Fruit fly (Drosophila melanogaster) whole organism, embryonic: ENCODE results near the gene Ing3.

ENCODE experiments used
- ATbp ChIP-seq: fragments of 200-800 bp; sonication (Bioruptor generic); optimal IDR thresholded peaks from 2 replicates; lab custom pipeline; 2017; ENCODE audit warnings: missing biosample characterization, mild to moderate bottlenecking, missing genetic modification characterization, missing genetic modification reagents
- Awh ChIP-seq: fragments of 200-800 bp; sonication (Bioruptor generic); IDR thresholded peaks from 2 replicates; pipeline ENCODE4, ENCODE4 v1.3.6; 2022; ENCODE audit warnings: missing biosample characterization, missing genetic modification characterization
- Blimp-1 ChIP-seq: fragments of 200-800 bp; sonication (Bioruptor generic); optimal IDR thresholded peaks from 3 replicates; lab custom pipeline; 2018; ENCODE audit warnings: missing biosample characterization, missing genetic modification characterization, mild to moderate bottlenecking, moderate library complexity, missing genetic modification reagents
- BtbVII ChIP-seq: fragments of 200-800 bp; sonication (Bioruptor generic); optimal IDR thresholded peaks from 3 replicates; lab custom pipeline; 2017; ENCODE audit warnings: missing biosample characterization, mild to moderate bottlenecking, missing genetic modification characterization
- CG11723 ChIP-seq: fragments of 200-800 bp; sonication (Bioruptor generic); optimal IDR thresholded peaks from 2 replicates; lab custom pipeline; 2017; ENCODE audit warnings: missing biosample characterization, mild to moderate bottlenecking, missing genetic modification characterization
- CG12071 ChIP-seq: fragments of 200-800 bp; sonication (Bioruptor generic); optimal IDR thresholded peaks from 3 replicates; lab custom pipeline; 2018; ENCODE audit warnings: missing biosample characterization, mild to moderate bottlenecking, missing genetic modification characterization
- CG12769 ChIP-seq: fragments of 200-800 bp; sonication (Bioruptor generic); optimal IDR thresholded peaks from 2 replicates; lab custom pipeline; 2019; ENCODE audit warnings: missing biosample characterization, mild to moderate bottlenecking, missing genetic modification characterization, moderate library complexity
- CG15601 ChIP-seq: fragments of 200-800 bp; sonication (Bioruptor generic); optimal IDR thresholded peaks from 3 replicates; lab custom pipeline; 2019; ENCODE audit warnings: missing biosample characterization, mild to moderate bottlenecking, missing genetic modification characterization, moderate library complexity
- CG16813 ChIP-seq: fragments of 200-800 bp; sonication (Bioruptor generic); IDR thresholded peaks from 3 replicates; pipeline ENCODE4 v1.3.6; 2022; ENCODE audit warnings: missing biosample characterization, missing genetic modification characterization; ENCODE audit not compliant: partially characterized antibody
- CG17361 ChIP-seq: fragments of 200-800 bp; sonication (Bioruptor generic); IDR thresholded peaks from 3 replicates; pipeline ENCODE4 v1.3.6; 2022; ENCODE audit warnings: missing biosample characterization, missing genetic modification characterization
- CG18262 ChIP-seq: fragments of 200-800 bp; optimal IDR thresholded peaks from 3 replicates; lab custom pipeline; 2019; ENCODE audit warnings: missing biosample characterization, mild to moderate bottlenecking, missing genetic modification characterization, moderate library complexity
- CG2202 ChIP-seq: fragments of 200-800 bp; sonication (Bioruptor generic); optimal IDR thresholded peaks from 2 replicates; lab custom pipeline; 2018; ENCODE audit warnings: missing biosample characterization, mild to moderate bottlenecking, missing genetic modification characterization
- CG30020 ChIP-seq: fragments of 200-800 bp; optimal IDR thresholded peaks from 2 replicates; lab custom pipeline; 2019; ENCODE audit warnings: missing biosample characterization, mild to moderate bottlenecking, missing genetic modification characterization, moderate library complexity
- CG32772 ChIP-seq: fragments of 200-800 bp; sonication (Bioruptor generic); IDR thresholded peaks from 2 replicates; pipeline ENCODE4 v1.3.6; 2022; ENCODE audit warnings: missing biosample characterization, missing genetic modification characterization
- CG34376 ChIP-seq: fragments of 200-800 bp; sonication (Bioruptor generic); optimal IDR thresholded peaks from 2 replicates; lab custom pipeline; 2018; ENCODE audit warnings: missing biosample characterization, mild to moderate bottlenecking, missing genetic modification characterization
- CG34422 ChIP-seq: fragments of 200-800 bp; sonication (Bioruptor generic); IDR thresholded peaks from 3 replicates; pipeline ENCODE4 v1.3.6; 2022; ENCODE audit warnings: missing biosample characterization, missing genetic modification characterization
- CG4360 ChIP-seq: fragments of 200-800 bp; sonication (Bioruptor generic); IDR thresholded peaks from 2 replicates; pipeline ENCODE4 v1.3.6; 2022; ENCODE audit warnings: missing biosample characterization, missing genetic modification characterization
- CG4707 ChIP-seq: fragments of 200-800 bp; sonication (Bioruptor generic); optimal IDR thresholded peaks from 2 replicates; lab custom pipeline; 2018; ENCODE audit warnings: missing biosample characterization, mild to moderate bottlenecking, missing genetic modification characterization, moderate library complexity
- CG6689 ChIP-seq: fragments of 200-800 bp; sonication (Bioruptor generic); IDR thresholded peaks from 2 replicates; pipeline ENCODE4 v1.3.6; 2022; ENCODE audit warnings: missing biosample characterization, missing genetic modification characterization
- CG6813 ChIP-seq: fragments of 200-800 bp; sonication (Bioruptor generic); optimal IDR thresholded peaks from 2 replicates; lab custom pipeline; 2017; ENCODE audit warnings: missing biosample characterization, missing genetic modification characterization, mild to moderate bottlenecking, moderate library complexity, missing genetic modification reagents
- CG7928 ChIP-seq: fragments of 200-800 bp; sonication (Bioruptor generic); optimal IDR thresholded peaks from 2 replicates; lab custom pipeline; 2017; ENCODE audit warnings: missing biosample characterization, mild to moderate bottlenecking, missing genetic modification characterization
- CG8765 ChIP-seq: fragments of 200-800 bp; sonication (Bioruptor generic); IDR thresholded peaks from 2 replicates; pipeline ENCODE4 v1.3.6; 2022; ENCODE audit warnings: missing biosample characterization, missing genetic modification characterization
- CG9727 ChIP-seq: fragments of 200-800 bp; sonication (Bioruptor generic); optimal IDR thresholded peaks from 3 replicates; lab custom pipeline; 2017; ENCODE audit warnings: missing biosample characterization, mild to moderate bottlenecking, missing genetic modification characterization
- CG9817 ChIP-seq: fragments of 200-800 bp; sonication (Bioruptor generic); optimal IDR thresholded peaks from 2 replicates; lab custom pipeline; 2018; ENCODE audit warnings: missing biosample characterization, mild to moderate bottlenecking, missing genetic modification characterization, moderate library complexity
- Camta ChIP-seq: fragments of 200-800 bp; sonication (Bioruptor generic); optimal IDR thresholded peaks from 2 replicates; lab custom pipeline; 2016; ENCODE audit warnings: missing biosample characterization, missing genetic modification characterization
- CkIIα-i1 ChIP-seq: fragments of 200-800 bp; sonication (Bioruptor generic); IDR thresholded peaks from 2 replicates; pipeline ENCODE4 v1.3.6; 2022; ENCODE audit warnings: missing biosample characterization, missing genetic modification characterization
- Drgx ChIP-seq: fragments of 200-800 bp; sonication (Bioruptor generic); IDR thresholded peaks from 2 replicates; pipeline ENCODE4 v1.3.6; 2022; ENCODE audit warnings: missing biosample characterization, missing genetic modification characterization
- HLH4C ChIP-seq: fragments of 200-800 bp; sonication (Bioruptor generic); IDR thresholded peaks from 3 replicates; pipeline ENCODE4 v1.3.6; 2022; ENCODE audit warnings: missing biosample characterization, missing genetic modification characterization; ENCODE audit not compliant: partially characterized antibody
- Oli ChIP-seq: fragments of 200-800 bp; sonication (Bioruptor generic); optimal IDR thresholded peaks from 2 replicates; lab custom pipeline; 2018; ENCODE audit warnings: missing biosample characterization, mild to moderate bottlenecking, missing genetic modification characterization, moderate library complexity
- Six4 ChIP-seq: fragments of 200-800 bp; sonication (Bioruptor generic); optimal IDR thresholded peaks from 2 replicates; lab custom pipeline; 2016; ENCODE audit warnings: missing biosample characterization, missing genetic modification characterization
- Sox102F ChIP-seq: fragments of 200-800 bp; sonication (Bioruptor generic); optimal IDR thresholded peaks from 2 replicates; lab custom pipeline; 2018; ENCODE audit warnings: missing biosample characterization, mild to moderate bottlenecking, missing genetic modification characterization, moderate library complexity
- Xbp1 ChIP-seq: fragments of 200-800 bp; sonication (Bioruptor generic); optimal IDR thresholded peaks from 3 replicates; lab custom pipeline; 2016; ENCODE audit warnings: missing biosample characterization, mild to moderate bottlenecking, missing genetic modification characterization
- ash1 ChIP-seq: fragments of 200-800 bp; sonication (Bioruptor generic); optimal IDR thresholded peaks from 2 replicates; lab custom pipeline; 2018; ENCODE audit warnings: missing biosample characterization, mild to moderate bottlenecking, missing genetic modification characterization
- btn ChIP-seq: fragments of 200-800 bp; sonication (Bioruptor generic); optimal IDR thresholded peaks from 2 replicates; lab custom pipeline; 2016; ENCODE audit warnings: missing biosample characterization, missing genetic modification characterization
- chinmo ChIP-seq: fragments of 200-800 bp; sonication (Bioruptor generic); IDR thresholded peaks from 4 replicates; pipeline ENCODE4 v1.3.6; 2022; ENCODE audit warnings: missing biosample characterization, missing genetic modification characterization; ENCODE audit not compliant: partially characterized antibody
- esg ChIP-seq: fragments of 200-800 bp; sonication (Bioruptor generic); conservative IDR thresholded peaks from 2 replicates; pipeline ENCODE4 v1.3.6; 2022; ENCODE audit warnings: missing biosample characterization, missing genetic modification characterization
- fd102C ChIP-seq: fragments of 200-800 bp; sonication (Bioruptor generic); optimal IDR thresholded peaks from 2 replicates; lab custom pipeline; 2018; ENCODE audit warnings: missing biosample characterization, mild to moderate bottlenecking, missing genetic modification characterization, moderate library complexity
- fu2 ChIP-seq: fragments of 200-800 bp; sonication (Bioruptor generic); optimal IDR thresholded peaks from 2 replicates; lab custom pipeline; 2016; ENCODE audit warnings: missing biosample characterization, missing genetic modification characterization
- gce ChIP-seq: fragments of 200-800 bp; sonication (Bioruptor generic); IDR thresholded peaks from 3 replicates; pipeline ENCODE4 v1.3.6; 2022; ENCODE audit warnings: missing biosample characterization, missing genetic modification characterization
- gcm2 ChIP-seq: fragments of 200-800 bp; sonication (Bioruptor generic); optimal IDR thresholded peaks from 2 replicates; lab custom pipeline; 2016; ENCODE audit warnings: missing biosample characterization, missing genetic modification characterization
- hth ChIP-seq: fragments of >200 bp; optimal IDR thresholded peaks from 2 replicates; lab custom pipeline; 2017; ENCODE audit warnings: inconsistent platforms
- lab ChIP-seq: fragments of 200-800 bp; sonication (Bioruptor generic); optimal IDR thresholded peaks from 3 replicates; lab custom pipeline; 2017; ENCODE audit warnings: missing biosample characterization, missing genetic modification characterization, mild to moderate bottlenecking, moderate library complexity, missing genetic modification reagents
- mld ChIP-seq: fragments of 200-800 bp; sonication (Bioruptor generic); IDR thresholded peaks from 3 replicates; pipeline ENCODE4 v1.3.6; 2022; ENCODE audit warnings: missing biosample characterization, missing genetic modification characterization; ENCODE audit not compliant: partially characterized antibody
- row ChIP-seq: fragments of 200-800 bp; sonication (Bioruptor generic); IDR thresholded peaks from 3 replicates; pipeline ENCODE4 v1.3.6; 2022; ENCODE audit warnings: missing biosample characterization, missing genetic modification characterization
- tll ChIP-seq, 2 experiments: fragments of 200-800 bp in 1 of 2; fragments of >200 bp in 1 of 2; sonication (Bioruptor generic) in 1 of 2; optimal IDR thresholded peaks; 2 replicates each; lab custom pipeline; 2017 to 2019; ENCODE audit warnings: missing biosample characterization in 2 of 2, missing genetic modification characterization in 2 of 2, mild to moderate bottlenecking in 1 of 2, moderate library complexity in 1 of 2
- trh ChIP-seq: fragments of 200-800 bp; sonication (Bioruptor generic); optimal IDR thresholded peaks from 2 replicates; lab custom pipeline; 2016; ENCODE audit warnings: missing biosample characterization, missing genetic modification characterization
- zen ChIP-seq: fragments of 200-800 bp; sonication (Bioruptor generic); optimal IDR thresholded peaks from 3 replicates; lab custom pipeline; 2018; ENCODE audit warnings: missing biosample characterization, mild to moderate bottlenecking, missing genetic modification characterization, moderate library complexity
- zf30C ChIP-seq: fragments of 200-800 bp; sonication (Bioruptor generic); optimal IDR thresholded peaks from 3 replicates; lab custom pipeline; 2018; ENCODE audit warnings: missing biosample characterization, mild to moderate bottlenecking, missing genetic modification characterization
- zfh1 ChIP-seq: fragments of 200-800 bp; sonication (Bioruptor generic); IDR thresholded peaks from 3 replicates; pipeline ENCODE4 v1.3.6; 2022; ENCODE audit warnings: missing biosample characterization, missing genetic modification characterization
- zfh2 ChIP-seq: fragments of 200-800 bp; sonication (Bioruptor generic); optimal IDR thresholded peaks from 2 replicates; lab custom pipeline; 2016; ENCODE audit warnings: missing biosample characterization, missing genetic modification characterization

Gene Ing3

DNA sequence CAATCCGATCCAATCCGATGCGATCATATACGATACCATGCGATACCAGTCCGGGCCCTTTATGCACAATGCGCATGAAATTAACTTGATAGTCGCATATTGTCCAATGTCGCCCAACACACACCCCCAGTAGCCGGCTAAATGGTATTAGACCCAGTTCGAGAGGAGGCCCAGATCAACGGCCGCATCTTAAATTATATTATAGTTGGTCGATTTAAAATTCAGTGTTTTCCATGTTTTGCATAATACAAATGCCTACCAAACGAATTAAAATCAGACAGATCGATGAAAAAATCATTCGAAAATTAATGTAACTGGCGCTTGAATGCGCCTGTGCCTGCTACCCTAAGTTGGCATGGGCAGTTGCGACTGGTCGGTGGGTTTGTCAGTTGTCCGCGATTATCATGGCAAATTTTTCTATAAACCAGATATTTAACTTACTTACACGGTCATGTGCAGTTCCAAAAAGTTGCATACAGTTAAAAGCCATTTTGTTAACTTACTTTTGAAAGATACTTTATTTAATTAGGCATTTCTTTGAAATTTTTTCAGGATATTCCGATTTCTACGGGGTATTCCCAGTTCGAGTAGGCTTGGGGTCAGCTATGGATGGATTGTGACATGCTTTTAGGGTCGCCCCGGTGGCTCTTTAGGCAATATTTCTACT, 17.1 kb upstream of the Ing3 start (continued):
- TF ChIP-seq mld = no peak
- TF ChIP-seq CG34376 = no peak
- no peak for TF ChIP-seq BtbVII (GFP tag; lab: Kevin White, UChicago)
- TF ChIP-seq CG16813 = no peak
- no peak for TF ChIP-seq gce (GFP tag; lab: Robert Waterston, UW)
- no peak for TF ChIP-seq zf30C (GFP tag; lab: Kevin White, UChicago)
- TF ChIP-seq CG9727 (GFP tag; lab: Kevin White, UChicago) = no peak
- no peak for TF ChIP-seq trh (GFP tag; lab: Kevin White, UChicago)
- no peak for TF ChIP-seq HLH4C (GFP tag; lab: Robert Waterston, UW)
- TF ChIP-seq Six4 (GFP tag; lab: Kevin White, UChicago) = no peak
- no peak for TF ChIP-seq CG12769 (tag; lab: Kevin White, UChicago)
- TF ChIP-seq CG32772 (GFP tag; lab: Robert Waterston, UW) = no peak
- TF ChIP-seq Xbp1 = peak; percentile 31
- TF ChIP-seq CG17361 = peak; percentile 48; the same call in 1 of the 3 replicates
- no peak for TF ChIP-seq CG30020 (tag; lab: Kevin White, UChicago)
- TF ChIP-seq zfh1 (GFP tag; lab: Robert Waterston, UW) = peak; percentile 39; the same call in 1 of the 3 replicates
- no peak for TF ChIP-seq CG34422 (GFP tag; lab: Robert Waterston, UW)
- TF ChIP-seq row (GFP tag; lab: Robert Waterston, UW) = peak; percentile 74
- peak; percentile 4 for TF ChIP-seq Blimp-1
- no peak for TF ChIP-seq CG12071 (GFP tag; lab: Kevin White, UChicago)
- TF ChIP-seq esg (GFP tag; lab: Robert Waterston, UW) = no peak
- TF ChIP-seq CG6689 (GFP tag; lab: Robert Waterston, UW) = peak; percentile 69
- no peak for TF ChIP-seq CG2202 (tag; lab: Kevin White, UChicago)
- TF ChIP-seq CG15601 (tag; lab: Kevin White, UChicago) = no peak
- TF ChIP-seq ATbp (GFP tag; lab: Kevin White, UChicago) = peak; percentile 36
- no peak for TF ChIP-seq tll (GFP tag; optimal IDR thresholded peaks at IDR 0.05; lab: Kevin White, UChicago)
- peak; percentile 46 for TF ChIP-seq CG18262 (tag; lab: Kevin White, UChicago)
- TF ChIP-seq CG8765 (GFP tag; lab: Robert Waterston, UW) = no peak
- TF ChIP-seq Awh (GFP tag; lab: Robert Waterston, UW) = no peak
- TF ChIP-seq CkIIα-i1 (GFP tag; lab: Robert Waterston, UW) = no peak
- TF ChIP-seq Drgx (GFP tag; lab: Robert Waterston, UW) = no peak
- no peak for TF ChIP-seq ash1 (GFP tag; lab: Kevin White, UChicago)
- no peak for TF ChIP-seq hth (lab: Kevin White, UChicago)
- no peak for TF ChIP-seq lab (GFP tag; lab: Kevin White, UChicago)
- no peak for TF ChIP-seq CG7928 (GFP tag; lab: Kevin White, UChicago)
- TF ChIP-seq fd102C (GFP tag; lab: Kevin White, UChicago) = no peak
- TF ChIP-seq CG9817 (tag; lab: Kevin White, UChicago) = no peak
- no peak for TF ChIP-seq btn (GFP tag; lab: Kevin White, UChicago)
- TF ChIP-seq CG4360 (GFP tag; lab: Robert Waterston, UW) = no peak
- TF ChIP-seq CG6813 = no peak
- TF ChIP-seq CG11723 (GFP tag; lab: Kevin White, UChicago) = no peak
- no peak for TF ChIP-seq zfh2
- TF ChIP-seq gcm2 (GFP tag; lab: Kevin White, UChicago) = no peak
- TF ChIP-seq zen (tag; lab: Kevin White, UChicago) = no peak
- TF ChIP-seq CG4707 (GFP tag; lab: Kevin White, UChicago) = no peak
- TF ChIP-seq Sox102F (GFP tag; lab: Kevin White, UChicago) = peak; percentile 31
- TF ChIP-seq Camta (GFP tag; lab: Kevin White, UChicago) = no peak
- 0 out of 4 replicates have a peak, but pooled peaks have one; percentile 24 for TF ChIP-seq chinmo (GFP tag; lab: Robert Waterston, UW)
- TF ChIP-seq Oli = peak; percentile 40
- TF ChIP-seq fu2 (GFP tag; lab: Kevin White, UChicago) = no peak
